Fruit fly (Drosophila melanogaster) whole organism, embryonic: Measurements from ENCODE around the gene Snapin.

ENCODE experiments used
- CG14860 ChIP-seq: fragments of 200-800 bp; sonication (Bioruptor generic); IDR thresholded peaks from 3 replicates; pipeline ENCODE4 v1.3.6; 2022; ENCODE audit warnings: missing biosample characterization, missing genetic modification characterization; ENCODE audit not compliant: partially characterized antibody
- CG2199 ChIP-seq: fragments of 200-800 bp; sonication (Bioruptor generic); IDR thresholded peaks from 3 replicates; pipeline ENCODE4 v1.3.6; 2022; ENCODE audit warnings: missing biosample characterization, missing genetic modification characterization
- CG9437 ChIP-seq: fragments of 200-800 bp; sonication (Bioruptor generic); optimal IDR thresholded peaks from 2 replicates; lab custom pipeline; 2018; ENCODE audit warnings: missing biosample characterization, mild to moderate bottlenecking, missing genetic modification characterization
- H2.0 ChIP-seq: fragments of 200-800 bp; sonication (Bioruptor generic); IDR thresholded peaks from 2 replicates; pipeline ENCODE4 v1.3.6; 2022; ENCODE audit warnings: missing biosample characterization, missing genetic modification characterization
- HmgZ ChIP-seq: fragments of 200-800 bp; sonication (Bioruptor generic); optimal IDR thresholded peaks from 2 replicates; lab custom pipeline; 2018; ENCODE audit warnings: missing biosample characterization, mild to moderate bottlenecking, missing genetic modification characterization
- Rfx ChIP-seq: fragments of 200-800 bp; sonication (Bioruptor generic); IDR thresholded peaks from 2 replicates; pipeline ENCODE4 v1.3.6; 2022; ENCODE audit warnings: missing biosample characterization, missing genetic modification characterization
- Side ChIP-seq: fragments of 200-800 bp; sonication (Bioruptor generic); optimal IDR thresholded peaks from 2 replicates; lab custom pipeline; 2016; ENCODE audit warnings: missing biosample characterization, missing genetic modification characterization
- ab ChIP-seq: fragments of 200-800 bp; sonication (Bioruptor generic); optimal IDR thresholded peaks from 2 replicates; lab custom pipeline; 2016; ENCODE audit warnings: missing biosample characterization, missing genetic modification characterization
- fd102C ChIP-seq: fragments of 200-800 bp; sonication (Bioruptor generic); optimal IDR thresholded peaks from 2 replicates; lab custom pipeline; 2018; ENCODE audit warnings: missing biosample characterization, mild to moderate bottlenecking, missing genetic modification characterization, moderate library complexity
- ham ChIP-seq: fragments of 200-800 bp; sonication (Bioruptor generic); IDR thresholded peaks from 2 replicates; pipeline ENCODE4 v1.3.6; 2022; ENCODE audit warnings: missing biosample characterization, missing genetic modification characterization
- lmd ChIP-seq: fragments of 200-800 bp; sonication (Bioruptor generic); IDR thresholded peaks from 2 replicates; pipeline ENCODE4 v1.3.6; 2022; ENCODE audit warnings: missing biosample characterization, missing genetic modification characterization
- psq ChIP-seq: fragments of 200-800 bp; sonication (Bioruptor generic); optimal IDR thresholded peaks from 2 replicates; lab custom pipeline; 2017; ENCODE audit warnings: missing biosample characterization, missing genetic modification characterization
- sob ChIP-seq: fragments of 200-800 bp; sonication (Bioruptor generic); IDR thresholded peaks from 2 replicates; pipeline ENCODE4 v1.3.6; 2022; ENCODE audit warnings: missing biosample characterization, missing genetic modification characterization

DNA sequence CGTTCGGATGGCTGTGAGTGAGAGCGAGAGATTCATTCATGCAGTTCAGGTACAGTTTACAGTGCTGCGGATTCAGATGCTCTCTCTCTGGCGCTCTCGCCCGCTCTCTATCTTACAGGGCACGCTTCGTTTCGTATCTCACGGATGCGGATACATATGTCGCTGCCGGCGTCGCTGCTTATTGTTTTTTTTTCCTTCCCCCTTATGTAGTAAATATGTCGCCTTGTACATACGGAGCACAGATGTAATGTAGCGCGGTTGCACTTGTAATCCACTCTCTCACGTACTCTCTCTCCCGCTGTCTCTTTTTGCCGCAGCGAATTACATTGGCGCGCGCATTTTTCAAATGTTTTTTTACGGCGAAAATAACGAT lies 4.2 kb downstream of the Snapin start:
- TF ChIP-seq CG9437 (GFP tag; lab: Kevin White, UChicago) (no peak), HmgZ (tag; lab: Kevin White, UChicago) (no peak), psq (GFP tag; lab: Kevin White, UChicago) (no peak), CG14860 (no peak), lmd (no peak), Side (GFP tag; lab: Kevin White, UChicago) (no peak), ab (GFP tag; lab: Kevin White, UChicago) (no peak), ham (no peak), H2.0 (GFP tag; lab: Robert Waterston, UW) (no peak), CG2199 (GFP tag; lab: Robert Waterston, UW) (no peak), fd102C (GFP tag; lab: Kevin White, UChicago) (no peak), sob (GFP tag; lab: Robert Waterston, UW) (no peak), Rfx (no peak)
